Worm (Caenorhabditis elegans) whole organism, late embryonic: Measurements from ENCODE around the gene pqn-51.
"Not testable (repeated sequence)": the region's sequence is repeated elsewhere in the genome, so short reads cannot be mapped to it uniquely, and the experiment has no call there.

ENCODE experiments used
- Y22D7AL.16 ChIP-seq: sonication (generic microtip); optimal IDR thresholded peaks from 2 replicates; lab custom pipeline; 2016; ENCODE audit warnings: missing genetic modification characterization, missing compliant biosample characterization
- ceh-34 ChIP-seq: sonication (generic microtip); optimal IDR thresholded peaks from 2 replicates; lab custom pipeline; 2016; ENCODE audit warnings: mild to moderate bottlenecking, missing genetic modification characterization, missing compliant biosample characterization
- ets-4 ChIP-seq: sonication (generic microtip); optimal IDR thresholded peaks from 2 replicates; lab custom pipeline; 2016; ENCODE audit warnings: missing genetic modification characterization, missing compliant biosample characterization
- fkh-10 ChIP-seq: fragments of 150-350 bp; optimal IDR thresholded peaks from 2 replicates; lab custom pipeline; 2014; ENCODE audit warnings: missing biosample characterization, missing genetic modification reagents, missing genetic modification characterization
- hlh-30 ChIP-seq: sonication (generic microtip); optimal IDR thresholded peaks from 2 replicates; lab custom pipeline; 2017; ENCODE audit warnings: antibody characterized with exemption, missing genetic modification characterization, missing compliant biosample characterization; ENCODE audit not compliant: insufficient read depth
- nfya-1 ChIP-seq: sonication (generic microtip); optimal IDR thresholded peaks from 2 replicates; lab custom pipeline; 2017; ENCODE audit warnings: missing genetic modification characterization, mild to moderate bottlenecking, missing compliant biosample characterization, antibody characterized with exemption, moderate library complexity
- nhr-11 ChIP-seq: fragments of 150-350 bp; optimal IDR thresholded peaks from 2 replicates; lab custom pipeline; 2014; ENCODE audit warnings: missing biosample characterization, missing genetic modification characterization
- tbx-2 ChIP-seq: sonication (generic microtip); optimal IDR thresholded peaks from 2 replicates; lab custom pipeline; 2016; ENCODE audit warnings: missing genetic modification characterization, missing compliant biosample characterization
- tbx-7 ChIP-seq: sonication (generic microtip); optimal IDR thresholded peaks from 2 replicates; lab custom pipeline; 2016; ENCODE audit warnings: missing genotype, missing genetic modification characterization, missing compliant biosample characterization
- ztf-16 ChIP-seq: sonication (generic microtip); optimal IDR thresholded peaks from 2 replicates; lab custom pipeline; 2017; ENCODE audit warnings: missing genetic modification characterization, missing compliant biosample characterization

DNA sequence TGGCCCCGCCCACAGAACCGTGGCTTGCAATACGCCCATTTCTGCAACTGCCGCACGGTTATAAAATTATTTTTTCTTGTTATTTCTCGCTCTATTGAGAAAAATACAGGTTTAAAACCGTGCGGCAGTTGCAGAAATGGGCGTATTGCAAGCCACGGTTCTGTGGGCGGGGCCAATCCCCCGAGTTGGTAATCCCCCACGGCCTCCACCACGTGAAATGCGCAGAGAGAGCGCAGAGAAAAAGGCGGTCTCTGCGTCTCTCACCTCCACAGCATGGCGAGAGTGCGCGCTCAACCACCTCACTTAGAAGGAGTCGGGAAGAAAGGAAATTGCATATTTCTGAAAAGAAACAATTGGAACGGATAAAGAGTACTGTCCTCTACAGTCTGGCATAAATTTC lies 2.2 kb upstream of the pqn-51 start:
- TF ChIP-seq ceh-34 (tag; lab: Kevin White, UChicago); ets-4; tbx-7 (tag; lab: Kevin White, UChicago); tbx-2 (tag; lab: Kevin White, UChicago); nhr-11; fkh-10 (GFP tag; lab: Kevin White, UChicago); nfya-1 (tag; lab: Kevin White, UChicago); hlh-30; ztf-16 (tag; lab: Kevin White, UChicago); Y22D7AL.16 (tag; lab: Kevin White, UChicago): not testable (repeated sequence)
